Fruit fly (Drosophila melanogaster): ENCODE data around the gene Hsc70-1.

Hsc70-1 gene

dm6 chr3L:13993742-13994719 is 20.2 kb downstream of the Hsc70-1 start, which contains the start of gene CtsK1:
CtsK1 (plus strand) TSS chr3L:13994231.
- TF ChIP-seq psq (optimal IDR thresholded peaks at IDR 0.05) (no peak), h (optimal IDR thresholded peaks at IDR 0.05) (no peak), ttk (optimal IDR thresholded peaks at IDR 0.05) (no peak), insv (optimal IDR thresholded peaks at IDR 0.05) (no peak)

dm6 chr3L:13996437-13996836 is 22.6 kb downstream of the Hsc70-1 start:
- TF ChIP-seq h (optimal IDR thresholded peaks at IDR 0.05) (no peak), psq (optimal IDR thresholded peaks at IDR 0.05) (no peak), ttk (optimal IDR thresholded peaks at IDR 0.05) (no peak), Myc (optimal IDR thresholded peaks at IDR 0.05) (no peak), insv (optimal IDR thresholded peaks at IDR 0.05) (no peak), Sin3A (optimal IDR thresholded peaks at IDR 0.05) (no peak)

- TF ChIP-seq Sin3A (optimal IDR thresholded peaks at IDR 0.05) (no peak), psq (optimal IDR thresholded peaks at IDR 0.05) (no peak), h (optimal IDR thresholded peaks at IDR 0.05) (no peak), Myc (optimal IDR thresholded peaks at IDR 0.05) (no peak), ttk (optimal IDR thresholded peaks at IDR 0.05) (no peak)
Measured at dm6 chr3L:13996992-13997391, 23.1 kb downstream of the Hsc70-1 start, which contains the start of gene CG17361. CG17361 (plus strand) TSS chr3L:13997191.

dm6 chr3L:13999204-13999603 is 25.3 kb downstream of the Hsc70-1 start, which contains the start of gene CG17359:
CG17359 (minus strand) TSS chr3L:13999251.
- TF ChIP-seq insv (optimal IDR thresholded peaks at IDR 0.05) (no peak), Myc (optimal IDR thresholded peaks at IDR 0.05) (no peak), h (optimal IDR thresholded peaks at IDR 0.05) (no peak), ttk (optimal IDR thresholded peaks at IDR 0.05) (no peak), psq (optimal IDR thresholded peaks at IDR 0.05) (no peak), Sin3A (optimal IDR thresholded peaks at IDR 0.05) (no peak)

DNA sequence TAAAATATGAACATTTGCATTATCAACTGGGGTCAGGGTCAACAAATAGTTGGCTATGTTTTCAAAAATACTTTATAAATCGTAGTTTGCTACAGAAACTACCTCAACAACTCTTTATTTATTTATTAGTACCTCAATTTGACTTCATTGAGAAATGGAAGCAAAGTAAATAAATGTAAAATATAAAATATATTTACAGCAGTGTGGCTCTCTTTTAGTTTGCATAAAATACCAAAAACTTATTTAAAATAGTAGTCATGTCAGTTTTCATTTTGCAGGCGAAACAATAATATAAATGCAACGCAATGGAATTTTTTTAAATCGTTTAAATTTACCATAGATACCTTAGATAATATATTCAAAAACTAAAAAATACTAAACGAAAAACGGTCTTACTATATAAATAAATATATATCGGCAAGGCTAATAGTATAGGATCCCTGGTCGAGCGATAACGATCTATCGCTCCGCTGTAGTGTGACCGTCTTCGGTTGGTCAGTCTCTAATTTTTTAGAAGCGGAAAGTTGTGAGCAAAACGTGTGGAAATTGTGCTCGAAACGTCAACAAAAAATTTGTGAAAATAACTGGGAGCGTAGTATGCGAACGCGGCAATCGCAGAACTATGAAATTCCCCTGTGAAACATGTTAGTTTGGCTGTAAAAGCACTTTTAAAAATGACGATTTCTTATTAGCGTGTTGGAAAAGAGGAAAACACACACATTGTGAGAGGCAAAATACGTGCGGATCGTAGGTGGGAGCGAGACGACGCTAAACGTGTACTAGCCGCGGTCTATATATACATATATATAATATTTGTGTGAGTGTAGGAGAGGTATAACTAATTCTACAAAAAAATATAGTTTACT is 28.0 kb downstream of the Hsc70-1 start, which contains the start of the genes Nprl3 and upSET:
Gene Nprl3, minus strand, starts transcription at position 223 of the 866 bp plus-strand sequence.
Gene upSET, plus strand, starts transcription at position 470 of the 866 bp plus-strand sequence.
- no peak for TF ChIP-seq h (optimal IDR thresholded peaks at IDR 0.05)
- peak; percentile 48 for TF ChIP-seq psq (optimal IDR thresholded peaks at IDR 0.05)

- peak; percentile 98 for TF ChIP-seq psq (optimal IDR thresholded peaks at IDR 0.05)
- no peak for TF ChIP-seq insv (optimal IDR thresholded peaks at IDR 0.05)
Measured at dm6 chr3L:14002524-14003135, 28.8 kb downstream of the Hsc70-1 start.

dm6 chr3L:14003297-14004040 is 29.6 kb downstream of the Hsc70-1 start:
- TF ChIP-seq ttk (optimal IDR thresholded peaks at IDR 0.05), result no peak
- TF ChIP-seq psq (optimal IDR thresholded peaks at IDR 0.05), result peak; percentile 59

dm6 chr3L:14004041-14004407 is 30.2 kb downstream of the Hsc70-1 start:
- TF ChIP-seq h (optimal IDR thresholded peaks at IDR 0.05), result no peak
- peak; percentile 97 for TF ChIP-seq psq (optimal IDR thresholded peaks at IDR 0.05)

- TF ChIP-seq psq (optimal IDR thresholded peaks at IDR 0.05), result peak; percentile 44
- no peak for TF ChIP-seq ttk (optimal IDR thresholded peaks at IDR 0.05)
Measured at dm6 chr3L:14004963-14005458, 31.1 kb downstream of the Hsc70-1 start.

DNA sequence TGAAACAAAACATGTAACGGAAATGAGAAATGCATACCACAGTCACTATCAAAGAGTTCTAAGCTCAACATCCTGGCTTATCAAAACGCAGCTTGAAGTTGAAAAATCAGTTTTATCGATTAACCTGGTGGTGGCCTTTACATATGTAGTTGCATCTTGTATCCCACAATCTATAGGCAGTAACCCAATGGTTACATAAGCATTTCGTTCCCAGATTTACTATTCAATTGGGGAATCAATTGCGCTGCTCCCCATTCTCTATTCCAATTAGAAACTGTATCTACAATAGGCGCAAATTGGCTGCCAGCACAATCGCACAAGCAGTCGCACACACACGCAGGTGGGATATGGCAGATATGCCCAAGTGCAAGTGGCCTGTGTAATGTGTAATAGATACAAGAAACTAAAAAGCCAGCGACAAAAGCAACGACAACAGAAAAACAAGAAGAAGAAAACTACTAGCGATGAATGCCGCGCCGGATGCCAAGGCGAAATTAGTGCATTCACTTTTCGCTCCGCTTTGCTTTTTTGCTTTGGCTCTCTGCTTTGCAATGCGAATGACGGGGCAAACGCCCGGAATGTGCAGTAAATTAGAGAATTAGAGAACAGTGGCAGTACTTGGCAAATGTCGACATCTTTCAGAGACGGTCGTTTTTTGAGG is 31.9 kb downstream of the Hsc70-1 start:
- no peak for TF ChIP-seq h (optimal IDR thresholded peaks at IDR 0.05)
- no peak for TF ChIP-seq insv (optimal IDR thresholded peaks at IDR 0.05)
- no peak for TF ChIP-seq Myc (optimal IDR thresholded peaks at IDR 0.05)
- TF ChIP-seq ttk (optimal IDR thresholded peaks at IDR 0.05), result no peak
- TF ChIP-seq Sin3A (optimal IDR thresholded peaks at IDR 0.05), result no peak
- no peak for TF ChIP-seq psq (optimal IDR thresholded peaks at IDR 0.05)

- TF ChIP-seq psq (optimal IDR thresholded peaks at IDR 0.05), result no peak
- TF ChIP-seq h (optimal IDR thresholded peaks at IDR 0.05), result no peak
- TF ChIP-seq Myc (optimal IDR thresholded peaks at IDR 0.05), result no peak
- TF ChIP-seq insv (optimal IDR thresholded peaks at IDR 0.05), result no peak
- TF ChIP-seq ttk (optimal IDR thresholded peaks at IDR 0.05), result no peak
- no peak for TF ChIP-seq Sin3A (optimal IDR thresholded peaks at IDR 0.05)
Measured at dm6 chr3L:14006704-14007126, 32.9 kb downstream of the Hsc70-1 start.
